Fruit fly (Drosophila melanogaster) whole organism, embryonic: ENCODE results near the gene Cnot4.

ENCODE experiments used
- B-H1 ChIP-seq: fragments of 200-800 bp; sonication (Bioruptor generic); IDR thresholded peaks from 3 replicates; pipeline ENCODE4 v1.3.6; 2022; ENCODE audit warnings: missing biosample characterization, missing genetic modification characterization
- BEAF-32 ChIP-seq: fragments of 200-800 bp; sonication (Bioruptor generic); optimal IDR thresholded peaks from 3 replicates; lab custom pipeline; 2017; ENCODE audit warnings: missing biosample characterization, missing genetic modification characterization, mild to moderate bottlenecking, moderate library complexity, missing genetic modification reagents
- CG10462 ChIP-seq: fragments of 200-800 bp; sonication (Bioruptor generic); optimal IDR thresholded peaks from 2 replicates; lab custom pipeline; 2016; ENCODE audit warnings: missing biosample characterization, missing genetic modification characterization
- CG16813 ChIP-seq: fragments of 200-800 bp; sonication (Bioruptor generic); IDR thresholded peaks from 3 replicates; pipeline ENCODE4 v1.3.6; 2022; ENCODE audit warnings: missing biosample characterization, missing genetic modification characterization; ENCODE audit not compliant: partially characterized antibody
- CG17328 ChIP-seq: fragments of 200-800 bp; sonication (Bioruptor generic); IDR thresholded peaks from 2 replicates; pipeline ENCODE4 v1.3.6; 2022; ENCODE audit warnings: missing biosample characterization, missing genetic modification characterization
- CG18599 ChIP-seq: fragments of 200-800 bp; sonication (Bioruptor generic); optimal IDR thresholded peaks from 3 replicates; lab custom pipeline; 2017; ENCODE audit warnings: missing biosample characterization, missing genetic modification characterization, mild to moderate bottlenecking, moderate library complexity, missing genetic modification reagents
- CG2116 ChIP-seq: fragments of 200-800 bp; sonication (Bioruptor generic); optimal IDR thresholded peaks from 3 replicates; lab custom pipeline; 2018; ENCODE audit warnings: missing biosample characterization, mild to moderate bottlenecking, missing genetic modification characterization
- CG32532 ChIP-seq: fragments of 200-800 bp; sonication (Bioruptor generic); IDR thresholded peaks from 2 replicates; pipeline ENCODE4 v1.3.6; 2022; ENCODE audit warnings: missing biosample characterization, missing genetic modification characterization
- CG33557 ChIP-seq: fragments of 200-800 bp; sonication (Bioruptor generic); optimal IDR thresholded peaks from 2 replicates; lab custom pipeline; 2019; ENCODE audit warnings: missing biosample characterization, mild to moderate bottlenecking, missing genetic modification characterization, moderate library complexity
- CG34422 ChIP-seq: fragments of 200-800 bp; sonication (Bioruptor generic); IDR thresholded peaks from 3 replicates; pipeline ENCODE4 v1.3.6; 2022; ENCODE audit warnings: missing biosample characterization, missing genetic modification characterization
- CG4328 ChIP-seq: fragments of 200-800 bp; sonication (Bioruptor generic); optimal IDR thresholded peaks from 3 replicates; lab custom pipeline; 2017; ENCODE audit warnings: missing biosample characterization, missing genetic modification reagents, missing genetic modification characterization
- CG4820 ChIP-seq: fragments of 200-800 bp; sonication (Bioruptor generic); optimal IDR thresholded peaks from 3 replicates; lab custom pipeline; 2016; ENCODE audit warnings: missing biosample characterization, missing genetic modification characterization
- CG6175 ChIP-seq: fragments of 200-800 bp; sonication (Bioruptor generic); IDR thresholded peaks from 3 replicates; pipeline ENCODE4 v1.3.6; 2022; ENCODE audit warnings: missing biosample characterization, missing genetic modification characterization
- CG6654 ChIP-seq: fragments of 200-800 bp; sonication (Bioruptor generic); optimal IDR thresholded peaks from 2 replicates; lab custom pipeline; 2017; ENCODE audit warnings: missing biosample characterization, mild to moderate bottlenecking, missing genetic modification characterization
- CG6791 ChIP-seq: fragments of 200-800 bp; sonication (Bioruptor generic); IDR thresholded peaks from 3 replicates; pipeline ENCODE4 v1.3.6; 2022; ENCODE audit warnings: missing biosample characterization, missing genetic modification characterization; ENCODE audit not compliant: partially characterized antibody
- CG7372 ChIP-seq: fragments of 200-800 bp; sonication (Bioruptor generic); IDR thresholded peaks from 2 replicates; pipeline ENCODE4 v1.3.6; 2022; ENCODE audit warnings: missing biosample characterization, missing genetic modification characterization
- CG7556 ChIP-seq: fragments of 200-800 bp; sonication (Bioruptor generic); optimal IDR thresholded peaks from 2 replicates; lab custom pipeline; 2017; ENCODE audit warnings: missing biosample characterization, mild to moderate bottlenecking, missing genetic modification characterization
- CG8290 ChIP-seq, 3 experiments: fragments of 200-800 bp; sonication (Bioruptor generic); optimal IDR thresholded peaks; 2 replicates each; lab custom pipeline; 2016 to 2019; ENCODE audit warnings: missing biosample characterization in 3 of 3, missing genetic modification characterization in 3 of 3, mild to moderate bottlenecking in 2 of 3, moderate library complexity in 1 of 3
- CG9609 ChIP-seq: fragments of 200-800 bp; sonication (Bioruptor generic); optimal IDR thresholded peaks from 3 replicates; lab custom pipeline; 2016; ENCODE audit warnings: missing biosample characterization, missing genetic modification characterization
- CoRest ChIP-seq: fragments of 200-800 bp; sonication (Bioruptor generic); optimal IDR thresholded peaks from 3 replicates; lab custom pipeline; 2018; ENCODE audit warnings: missing biosample characterization, mild to moderate bottlenecking, missing genetic modification characterization, moderate library complexity
- Dbx ChIP-seq: fragments of 200-800 bp; sonication (Bioruptor generic); IDR thresholded peaks from 3 replicates; pipeline ENCODE4 v1.3.6; 2022; ENCODE audit warnings: missing biosample characterization, missing genetic modification characterization
- Doc2 ChIP-seq: fragments of 200-800 bp; sonication (Bioruptor generic); IDR thresholded peaks from 2 replicates; pipeline ENCODE4 v1.3.6; 2022; ENCODE audit warnings: missing biosample characterization, missing genetic modification characterization
- Drgx ChIP-seq: fragments of 200-800 bp; sonication (Bioruptor generic); IDR thresholded peaks from 2 replicates; pipeline ENCODE4 v1.3.6; 2022; ENCODE audit warnings: missing biosample characterization, missing genetic modification characterization
- E2f1 ChIP-seq: fragments of 200-800 bp; sonication (Bioruptor generic); IDR thresholded peaks from 2 replicates; pipeline ENCODE4 v1.3.6; 2022; ENCODE audit warnings: missing biosample characterization, missing genetic modification characterization
- E2f2 ChIP-seq: fragments of 200-800 bp; sonication (Bioruptor generic); IDR thresholded peaks from 2 replicates; pipeline ENCODE4 v1.3.6; 2022; ENCODE audit warnings: missing biosample characterization, missing genetic modification characterization
- Fer1 ChIP-seq: fragments of 200-800 bp; sonication (Bioruptor generic); optimal IDR thresholded peaks from 2 replicates; lab custom pipeline; 2017; ENCODE audit warnings: missing biosample characterization, mild to moderate bottlenecking, missing genetic modification characterization
- Hr3 ChIP-seq: fragments of 200-800 bp; sonication (Bioruptor generic); optimal IDR thresholded peaks from 3 replicates; lab custom pipeline; 2016; ENCODE audit warnings: missing biosample characterization, missing genetic modification characterization
- Hsf ChIP-seq: fragments of 200-800 bp; sonication (Bioruptor generic); optimal IDR thresholded peaks from 3 replicates; lab custom pipeline; 2016; ENCODE audit warnings: missing biosample characterization, missing genetic modification characterization
- Nf-YB ChIP-seq: fragments of 200-800 bp; sonication (Bioruptor generic); optimal IDR thresholded peaks from 3 replicates; lab custom pipeline; 2019; ENCODE audit warnings: missing biosample characterization, mild to moderate bottlenecking, missing genetic modification characterization, moderate library complexity
- aop ChIP-seq: fragments of 200-800 bp; sonication (Bioruptor generic); IDR thresholded peaks from 2 replicates; pipeline ENCODE4 v1.3.6; 2022; ENCODE audit warnings: missing biosample characterization, missing genetic modification characterization
- bcd ChIP-seq: fragments of 200-800 bp; sonication (Bioruptor generic); optimal IDR thresholded peaks from 2 replicates; lab custom pipeline; 2017; ENCODE audit warnings: missing biosample characterization, mild to moderate bottlenecking, missing genetic modification characterization
- dmrt99B ChIP-seq: fragments of 200-800 bp; sonication (Bioruptor generic); optimal IDR thresholded peaks from 2 replicates; lab custom pipeline; 2018; ENCODE audit warnings: missing biosample characterization, mild to moderate bottlenecking, missing genetic modification characterization, moderate library complexity
- ewg ChIP-seq: fragments of 200-800 bp; sonication (Bioruptor generic); optimal IDR thresholded peaks from 3 replicates; lab custom pipeline; 2017; ENCODE audit warnings: mild to moderate bottlenecking, missing biosample characterization, missing genetic modification reagents, missing genetic modification characterization
- gcm ChIP-seq: fragments of 200-800 bp; sonication (Bioruptor generic); optimal IDR thresholded peaks from 2 replicates; lab custom pipeline; 2019; ENCODE audit warnings: missing biosample characterization, mild to moderate bottlenecking, missing genetic modification characterization, moderate library complexity
- grau ChIP-seq: fragments of 200-800 bp; optimal IDR thresholded peaks from 3 replicates; lab custom pipeline; 2019; ENCODE audit warnings: missing biosample characterization, mild to moderate bottlenecking, missing genetic modification characterization, moderate library complexity
- kah ChIP-seq: fragments of 200-800 bp; sonication (Bioruptor generic); optimal IDR thresholded peaks from 2 replicates; lab custom pipeline; 2018; ENCODE audit warnings: missing biosample characterization, mild to moderate bottlenecking, missing genetic modification characterization
- lov ChIP-seq, 2 experiments: fragments of 200-800 bp in 1 of 2; fragments of >200 bp in 1 of 2; sonication (Bioruptor generic) in 1 of 2; IDR thresholded peaks in 1 of 2; optimal IDR thresholded peaks in 1 of 2; 2 replicates in 1 of 2; 3 replicates in 1 of 2; pipeline versions ENCODE4 v1.3.6 to Lab custom; 2017 to 2022; ENCODE audit warnings: missing biosample characterization in 1 of 2, missing genetic modification characterization in 1 of 2
- mam ChIP-seq: fragments of 200-800 bp; sonication (Bioruptor generic); optimal IDR thresholded peaks from 3 replicates; lab custom pipeline; 2016; ENCODE audit warnings: missing biosample characterization, missing genetic modification characterization
- odd ChIP-seq: fragments of 200-800 bp; sonication (Bioruptor generic); optimal IDR thresholded peaks from 2 replicates; lab custom pipeline; 2017; ENCODE audit warnings: missing biosample characterization, mild to moderate bottlenecking, missing genetic modification characterization
- onecut ChIP-seq: fragments of 200-800 bp; sonication (Bioruptor generic); IDR thresholded peaks from 2 replicates; pipeline ENCODE4 v1.3.6; 2022; ENCODE audit warnings: missing biosample characterization, missing genetic modification characterization
- rib ChIP-seq: fragments of 200-800 bp; sonication (Bioruptor generic); IDR thresholded peaks from 2 replicates; pipeline ENCODE4 v1.3.6; 2022; ENCODE audit warnings: missing biosample characterization, missing genetic modification characterization
- run ChIP-seq: fragments of 200-800 bp; sonication (Bioruptor generic); optimal IDR thresholded peaks from 3 replicates; lab custom pipeline; 2018; ENCODE audit warnings: missing biosample characterization, mild to moderate bottlenecking, missing genetic modification characterization
- slbo ChIP-seq: fragments of 200-800 bp; sonication (Bioruptor generic); IDR thresholded peaks from 2 replicates; pipeline ENCODE4 v1.3.6; 2022; ENCODE audit warnings: missing biosample characterization, missing genetic modification characterization
- zen ChIP-seq: fragments of 200-800 bp; sonication (Bioruptor generic); optimal IDR thresholded peaks from 3 replicates; lab custom pipeline; 2018; ENCODE audit warnings: missing biosample characterization, mild to moderate bottlenecking, missing genetic modification characterization, moderate library complexity
- zfh1 ChIP-seq: fragments of 200-800 bp; sonication (Bioruptor generic); IDR thresholded peaks from 3 replicates; pipeline ENCODE4 v1.3.6; 2022; ENCODE audit warnings: missing biosample characterization, missing genetic modification characterization

The Cnot4 gene

DNA sequence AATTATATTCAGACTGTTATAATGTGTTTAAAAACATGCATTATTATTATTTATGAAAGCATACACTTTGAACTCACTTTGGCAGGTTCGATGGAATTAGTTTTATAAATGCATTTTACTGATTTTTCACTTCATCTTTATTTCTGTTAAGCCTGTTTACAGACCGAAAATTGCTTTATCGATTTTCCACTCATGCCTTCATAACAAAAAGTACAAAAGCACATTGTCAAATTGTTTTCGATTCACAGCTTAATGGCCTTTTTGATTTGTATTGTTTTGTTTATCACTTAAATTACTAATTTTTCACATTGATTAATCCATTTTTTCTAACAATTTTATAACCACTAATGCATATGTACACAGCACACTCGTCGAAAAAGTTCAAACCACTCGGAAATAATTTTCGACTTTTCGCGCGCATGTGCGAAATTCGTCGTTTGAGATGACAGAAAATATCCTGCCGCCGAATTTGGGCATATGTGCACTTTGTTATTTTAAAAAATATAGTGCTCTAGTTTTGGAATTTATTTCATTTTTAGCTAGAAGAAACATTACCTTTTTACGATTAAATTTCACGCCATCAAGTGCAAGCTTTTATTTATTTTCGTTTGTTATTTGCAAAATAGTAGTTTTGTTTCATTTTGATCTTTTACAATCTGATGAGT is 22.8 kb upstream of the Cnot4 start, which contains the start of gene rho-5 (continued):
- peak; percentile 97 for TF ChIP-seq ewg
- TF ChIP-seq BEAF-32 (GFP tag; lab: Kevin White, UChicago): peak; percentile 8
- TF ChIP-seq CG6791: no peak
- TF ChIP-seq CG17328 (GFP tag; lab: Robert Waterston, UW): 0 out of 2 replicates have a peak, but pooled peaks have one; percentile 28
- peak; percentile 93 for TF ChIP-seq onecut (GFP tag; lab: Robert Waterston, UW)
- TF ChIP-seq, all 482 proteins: peak for 17

DNA sequence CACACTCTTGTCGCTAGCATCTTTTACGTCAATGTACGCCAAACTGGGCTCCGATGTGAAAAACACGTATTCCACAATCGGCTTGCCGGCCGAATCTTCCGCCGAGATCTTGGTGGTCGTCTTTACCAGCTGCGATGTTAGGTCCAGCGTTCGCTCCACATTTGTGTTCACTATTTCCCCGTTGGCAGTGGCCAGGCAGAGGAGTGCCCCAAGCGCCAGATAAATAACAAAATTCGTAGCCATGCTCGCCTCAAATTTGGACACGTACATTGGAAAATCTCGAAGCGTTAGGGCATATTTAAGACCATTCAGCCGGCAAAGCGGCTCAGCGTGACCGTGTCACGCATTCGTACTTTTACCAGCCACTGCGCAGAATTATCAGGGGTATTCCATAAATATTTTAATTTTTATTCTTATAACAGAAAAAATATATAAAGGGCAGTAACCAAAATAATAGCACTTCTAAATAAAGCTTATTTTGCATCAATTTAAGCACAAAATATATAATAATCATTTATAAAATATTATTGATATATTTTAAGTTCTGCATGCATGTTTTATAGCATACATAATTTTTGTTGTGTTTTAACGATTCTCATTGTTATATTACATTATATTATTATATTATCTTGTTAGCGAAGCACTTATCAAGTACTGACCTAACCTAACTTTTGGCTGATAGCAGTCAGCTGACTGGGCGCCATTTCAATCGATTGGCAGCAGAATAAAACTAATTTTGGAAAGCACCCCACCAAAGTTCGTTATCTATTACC is 20.9 kb upstream of the Cnot4 start, which contains the start of the genes CG33303 and dpr19:
CG33303 (minus strand) TSS at position 294 of the 773 bp plus-strand sequence.
dpr19 (plus strand) TSS at position 705 of the 773 bp plus-strand sequence.
- TF ChIP-seq odd (GFP tag; lab: Kevin White, UChicago): peak; percentile 53
- peak; percentile 80 for TF ChIP-seq CG7556
- TF ChIP-seq Doc2 (GFP tag; lab: Robert Waterston, UW): no peak
- TF ChIP-seq bcd (GFP tag; lab: Kevin White, UChicago): peak; percentile 65
- TF ChIP-seq zfh1 (GFP tag; lab: Robert Waterston, UW): 0 out of 3 replicates have a peak, but pooled peaks have one; percentile 31
- TF ChIP-seq slbo (GFP tag; lab: Robert Waterston, UW): peak; percentile 75
- peak; percentile 69 for TF ChIP-seq kah (GFP tag; lab: Kevin White, UChicago)
- TF ChIP-seq Fer1 (GFP tag; lab: Kevin White, UChicago): peak; percentile 85
- TF ChIP-seq CG18599 (GFP tag; lab: Kevin White, UChicago): peak; percentile 62
- TF ChIP-seq aop (GFP tag; lab: Robert Waterston, UW): no peak
- TF ChIP-seq CG9609 (GFP tag; lab: Kevin White, UChicago): no peak
- TF ChIP-seq dmrt99B: peak; percentile 80
- TF ChIP-seq CoRest (tag; lab: Kevin White, UChicago): peak; percentile 83
- peak; percentile 41; the same call in 1 of the 2 replicates for TF ChIP-seq Drgx
- TF ChIP-seq run: peak; percentile 72
- peak; percentile 73 for TF ChIP-seq CG8290 (GFP tag; optimal IDR thresholded peaks at IDR 0.05; lab: Kevin White, UChicago)
- TF ChIP-seq CG8290 (tag; optimal IDR thresholded peaks at IDR 0.05; lab: Kevin White, UChicago): no peak
- peak; percentile 65 for TF ChIP-seq Hr3 (GFP tag; lab: Kevin White, UChicago)
- peak; percentile 55 for TF ChIP-seq CG2116 (GFP tag; lab: Kevin White, UChicago)
- TF ChIP-seq CG16813: no peak
- TF ChIP-seq rib (GFP tag; lab: Robert Waterston, UW): no peak
- peak; percentile 85 for TF ChIP-seq grau
- no peak for TF ChIP-seq CG6175 (GFP tag; lab: Robert Waterston, UW)
- TF ChIP-seq B-H1 (GFP tag; lab: Robert Waterston, UW): peak; percentile 27; the same call in 1 of the 3 replicates
- peak; percentile 49 for TF ChIP-seq Nf-YB (GFP tag; lab: Kevin White, UChicago)
- peak; percentile 82 for TF ChIP-seq CG32532 (GFP tag; lab: Robert Waterston, UW)
- TF ChIP-seq CG10462 (GFP tag; lab: Kevin White, UChicago): peak; percentile 20
- TF ChIP-seq CG34422 (GFP tag; lab: Robert Waterston, UW): peak; percentile 87; the same call in 2 of the 3 replicates
- peak; percentile 64 for TF ChIP-seq zen (tag; lab: Kevin White, UChicago)
- TF ChIP-seq gcm (GFP tag; lab: Kevin White, UChicago): peak; percentile 83
- peak; percentile 42 for TF ChIP-seq E2f2
- no peak for TF ChIP-seq lov (optimal IDR thresholded peaks at IDR 0.05; lab: Kevin White, UChicago)
- no peak for TF ChIP-seq lov (GFP tag; IDR thresholded peaks at IDR 0.05; lab: Robert Waterston, UW)
- TF ChIP-seq CG4820 (GFP tag; lab: Kevin White, UChicago): peak; percentile 41
- TF ChIP-seq CG4328: peak; percentile 74
- peak; percentile 74 for TF ChIP-seq CG33557 (GFP tag; lab: Kevin White, UChicago)
- no peak for TF ChIP-seq mam
- TF ChIP-seq E2f1 (GFP tag; lab: Robert Waterston, UW): peak; percentile 60
- peak; percentile 16 for TF ChIP-seq CG6654 (GFP tag; lab: Kevin White, UChicago)
- peak; percentile 31 for TF ChIP-seq ewg
- peak; percentile 65; the same call in 2 of the 3 replicates for TF ChIP-seq Dbx
- TF ChIP-seq Hsf (GFP tag; lab: Kevin White, UChicago): no peak
- TF ChIP-seq CG7372 (GFP tag; lab: Robert Waterston, UW): peak; percentile 53
